Fruit fly (Drosophila melanogaster) whole organism, pupa: Measurements from ENCODE around the gene NimC3.

Experiments used
- CG17806 ChIP-seq: fragments of 200-800 bp; sonication (Bioruptor generic); optimal IDR thresholded peaks from 2 replicates; lab custom pipeline; 2018; ENCODE audit warnings: missing biosample characterization, mild to moderate bottlenecking, missing genetic modification characterization, moderate library complexity
- CG34367 ChIP-seq: fragments of 200-800 bp; sonication (Bioruptor generic); optimal IDR thresholded peaks from 2 replicates; lab custom pipeline; 2018; ENCODE audit warnings: missing biosample characterization, mild to moderate bottlenecking, missing genetic modification characterization
- CG8159 ChIP-seq: fragments of 200-800 bp; sonication (Bioruptor generic); optimal IDR thresholded peaks from 3 replicates; lab custom pipeline; 2018; ENCODE audit warnings: missing biosample characterization, mild to moderate bottlenecking, missing genetic modification characterization, moderate library complexity
- CG9948 ChIP-seq: fragments of 200-800 bp; sonication (Bioruptor generic); optimal IDR thresholded peaks from 2 replicates; lab custom pipeline; 2018; ENCODE audit warnings: missing biosample characterization, mild to moderate bottlenecking, missing genetic modification characterization, moderate library complexity
- EcR ChIP-seq: fragments of 200-800 bp; sonication (Bioruptor generic); optimal IDR thresholded peaks from 3 replicates; lab custom pipeline; 2019; ENCODE audit warnings: missing biosample characterization, missing genetic modification characterization, mild to moderate bottlenecking, moderate library complexity, missing genetic modification reagents

- TF ChIP-seq EcR (GFP tag; lab: Kevin White, UChicago) = no peak
- TF ChIP-seq CG34367 (tag; lab: Kevin White, UChicago) = no peak
- TF ChIP-seq CG9948 = no peak
- TF ChIP-seq CG8159 = no peak
- TF ChIP-seq CG17806 = no peak
Measured at dm6 chr2L:14012304-14013054, 7.5 kb downstream of the NimC3 start, which contains the start of gene bgm.
